Fruit fly (Drosophila melanogaster): ENCODE results near the gene CG14879.

CG14879 gene

DNA sequence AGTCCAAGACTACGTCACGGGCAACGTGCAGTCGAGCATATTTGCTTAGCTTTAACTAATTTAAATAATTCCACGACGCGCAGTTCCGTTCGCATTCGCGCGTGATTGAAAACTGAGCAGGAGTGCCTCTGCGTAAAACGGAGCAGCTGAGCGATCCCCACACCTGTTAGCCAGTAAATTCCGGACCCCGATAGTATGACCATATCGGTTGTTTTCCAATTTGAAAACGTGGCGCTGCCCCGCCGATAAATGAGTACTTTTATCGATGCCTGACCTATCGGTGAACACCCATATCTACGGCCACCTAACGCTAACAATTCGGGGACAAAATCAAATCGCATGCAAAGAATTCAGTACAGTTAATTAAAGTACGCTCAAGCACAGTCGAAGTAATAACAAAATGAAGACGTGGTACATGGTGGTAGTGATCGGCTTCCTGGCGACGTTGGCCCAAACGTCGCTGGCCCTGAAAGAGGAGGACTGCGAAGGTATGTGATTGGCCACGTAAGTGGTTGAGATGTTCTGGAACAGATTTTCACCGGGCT, at the start of gene CG14879, which contains the start of gene Manf (continued):
- TF ChIP-seq kni (GFP tag; optimal IDR thresholded peaks at IDR 0.05) = peak; percentile 21
- TF ChIP-seq hth (optimal IDR thresholded peaks at IDR 0.05) = no peak
- no peak for TF ChIP-seq Nf-YA (GFP tag; IDR thresholded peaks at IDR 0.05)
- peak; percentile 52 for TF ChIP-seq HmgZ (tag; optimal IDR thresholded peaks at IDR 0.05)
- peak; percentile 17 for TF ChIP-seq lilli (GFP tag; optimal IDR thresholded peaks at IDR 0.05)
- TF ChIP-seq CG7271 (tag; optimal IDR thresholded peaks at IDR 0.05) = no peak
- TF ChIP-seq CG9215 (GFP tag; IDR thresholded peaks at IDR 0.05) = no peak
- TF ChIP-seq Stat92E (GFP tag; optimal IDR thresholded peaks at IDR 0.05) = peak in 1 of 3 experiments; percentile 8
- no peak for TF ChIP-seq abd-A (tag; optimal IDR thresholded peaks at IDR 0.05)
- TF ChIP-seq nerfin-1 (tag; optimal IDR thresholded peaks at IDR 0.05) = peak; percentile 72
- no peak for TF ChIP-seq CG14965 (GFP tag; optimal IDR thresholded peaks at IDR 0.05; ENCODE audit: borderline replicate concordance)
- TF ChIP-seq CG12236 (GFP tag; optimal IDR thresholded peaks at IDR 0.05) = no peak
- TF ChIP-seq CHES-1-like (GFP tag; optimal IDR thresholded peaks at IDR 0.05) = peak; percentile 10
- peak; percentile 27 for TF ChIP-seq CG2712 (tag; optimal IDR thresholded peaks at IDR 0.05)
- TF ChIP-seq CG1603 (tag; optimal IDR thresholded peaks at IDR 0.05) = peak; percentile 61
- peak; percentile 59; the same call in 1 of the 4 replicates for TF ChIP-seq Dll (GFP tag; IDR thresholded peaks at IDR 0.05; ENCODE audit: partially characterized antibody)
- TF ChIP-seq seq (GFP tag; IDR thresholded peaks at IDR 0.05) = no peak
- no peak for TF ChIP-seq cg (GFP tag; optimal IDR thresholded peaks at IDR 0.05)
- no peak for TF ChIP-seq sisA (GFP tag; IDR thresholded peaks at IDR 0.05)
- no peak for TF ChIP-seq bab2 (GFP tag; optimal IDR thresholded peaks at IDR 0.05)
- TF ChIP-seq CG13894 (tag; optimal IDR thresholded peaks at IDR 0.05) = peak; percentile 51
- TF ChIP-seq sd (tag; optimal IDR thresholded peaks at IDR 0.05) = peak; percentile 99
- TF ChIP-seq CG9727 (GFP tag; optimal IDR thresholded peaks at IDR 0.05) = peak; percentile 19
- TF ChIP-seq CG8290 (GFP tag; optimal IDR thresholded peaks at IDR 0.05) = no peak
- TF ChIP-seq CG8290 (tag; optimal IDR thresholded peaks at IDR 0.05) = peak in 1 of 2 experiments; percentile 56
- no peak for TF ChIP-seq ham (GFP tag; IDR thresholded peaks at IDR 0.05)
- no peak for TF ChIP-seq schlank (tag; optimal IDR thresholded peaks at IDR 0.05)
- peak; percentile 69 for TF ChIP-seq gfzf (GFP tag; optimal IDR thresholded peaks at IDR 0.05)
- TF ChIP-seq ATbp (GFP tag; optimal IDR thresholded peaks at IDR 0.05) = no peak
- no peak for TF ChIP-seq CG11093 (GFP tag; IDR thresholded peaks at IDR 0.05)
- peak; percentile 43; the same call in 1 of the 2 replicates for TF ChIP-seq vvl (GFP tag; IDR thresholded peaks at IDR 0.05)
- TF ChIP-seq HLH4C (GFP tag; IDR thresholded peaks at IDR 0.05; ENCODE audit: partially characterized antibody) = peak; percentile 57; the same call in 2 of the 3 replicates
- TF ChIP-seq slou (GFP tag; optimal IDR thresholded peaks at IDR 0.05) = no peak
- TF ChIP-seq CG10543 (GFP tag; optimal IDR thresholded peaks at IDR 0.05) = peak; percentile 13
- TF ChIP-seq ssp (GFP tag; IDR thresholded peaks at IDR 0.05) = no peak
- peak; percentile 61; the same call in 1 of the 3 replicates for TF ChIP-seq ci (GFP tag; IDR thresholded peaks at IDR 0.05)
- TF ChIP-seq sna (GFP tag; IDR thresholded peaks at IDR 0.05; ENCODE audit: partially characterized antibody) = no peak; the same call in 1 of the 2 replicates
- peak; percentile 46 for TF ChIP-seq Hmr (GFP tag; optimal IDR thresholded peaks at IDR 0.05)
- no peak for TF ChIP-seq CG4404 (GFP tag; IDR thresholded peaks at IDR 0.05)
- peak; percentile 85 for TF ChIP-seq nau (GFP tag; optimal IDR thresholded peaks at IDR 0.05)
- no peak for TF ChIP-seq CG10274 (GFP tag; optimal IDR thresholded peaks at IDR 0.05)
- no peak for TF ChIP-seq CG3163 (GFP tag; optimal IDR thresholded peaks at IDR 0.05)
- no peak for TF ChIP-seq CG4820 (GFP tag; optimal IDR thresholded peaks at IDR 0.05)
- peak; percentile 6 for TF ChIP-seq Myb (GFP tag; optimal IDR thresholded peaks at IDR 0.05)
- peak; percentile 16 for TF ChIP-seq CG14710 (tag; optimal IDR thresholded peaks at IDR 0.05)
- no peak for TF ChIP-seq chif (GFP tag; optimal IDR thresholded peaks at IDR 0.05)
- no peak for TF ChIP-seq Hr39 (optimal IDR thresholded peaks at IDR 0.05)
- peak; percentile 26 for TF ChIP-seq D (optimal IDR thresholded peaks at IDR 0.05)
- TF ChIP-seq D (GFP tag; optimal IDR thresholded peaks at IDR 0.05) = no peak
- TF ChIP-seq CG17385 (GFP tag; optimal IDR thresholded peaks at IDR 0.05) = peak; percentile 8
- TF ChIP-seq kay (GFP tag; optimal IDR thresholded peaks at IDR 0.05) = no peak
